Fruit fly (Drosophila melanogaster) whole organism, adult: ENCODE measurements around the gene COX6B.

Source experiments
- CG11617 ChIP-seq: fragments of 200-800 bp; sonication (Bioruptor generic); optimal IDR thresholded peaks from 2 replicates; lab custom pipeline; 2017; ENCODE audit warnings: mild to moderate bottlenecking, missing biosample characterization, missing genetic modification reagents, missing genetic modification characterization
- CG12768 ChIP-seq: fragments of 200-800 bp; sonication (Bioruptor generic); optimal IDR thresholded peaks from 2 replicates; lab custom pipeline; 2017; ENCODE audit warnings: missing biosample characterization, missing genetic modification characterization, mild to moderate bottlenecking, moderate library complexity, missing genetic modification reagents
- CG14711 ChIP-seq: fragments of 200-800 bp; sonication (Bioruptor generic); optimal IDR thresholded peaks from 2 replicates; lab custom pipeline; 2018; ENCODE audit warnings: missing biosample characterization, mild to moderate bottlenecking, missing genetic modification characterization, moderate library complexity
- CG1620 ChIP-seq: fragments of 200-800 bp; sonication (Bioruptor generic); optimal IDR thresholded peaks from 2 replicates; lab custom pipeline; 2016; ENCODE audit warnings: missing biosample characterization, missing genetic modification characterization
- CG33017 ChIP-seq: fragments of 200-800 bp; sonication (Bioruptor generic); optimal IDR thresholded peaks from 2 replicates; lab custom pipeline; 2018; ENCODE audit warnings: missing biosample characterization, mild to moderate bottlenecking, missing genetic modification characterization, moderate library complexity
- CG5204 ChIP-seq: fragments of 200-800 bp; sonication (Bioruptor generic); optimal IDR thresholded peaks from 2 replicates; lab custom pipeline; 2016; ENCODE audit warnings: missing biosample characterization, missing genetic modification characterization
- CG7045 ChIP-seq: fragments of 200-800 bp; sonication (Bioruptor generic); optimal IDR thresholded peaks from 2 replicates; lab custom pipeline; 2017; ENCODE audit warnings: missing biosample characterization, mild to moderate bottlenecking, missing genetic modification characterization
- CG7101 ChIP-seq: fragments of 200-800 bp; sonication (Bioruptor generic); optimal IDR thresholded peaks from 2 replicates; lab custom pipeline; 2018; ENCODE audit warnings: missing biosample characterization, mild to moderate bottlenecking, missing genetic modification characterization, moderate library complexity
- Clk ChIP-seq: fragments of 200-800 bp; sonication (Bioruptor generic); optimal IDR thresholded peaks from 2 replicates; lab custom pipeline; 2017; ENCODE audit warnings: missing biosample characterization, missing genetic modification characterization
- Crg-1 ChIP-seq: fragments of 200-800 bp; sonication (Bioruptor generic); optimal IDR thresholded peaks from 2 replicates; lab custom pipeline; 2016; ENCODE audit warnings: missing biosample characterization, missing genetic modification characterization
- Hr96 ChIP-seq: fragments of 200-800 bp; sonication (Bioruptor generic); optimal IDR thresholded peaks from 2 replicates; lab custom pipeline; 2016; ENCODE audit warnings: missing biosample characterization, missing genetic modification characterization
- Mnt ChIP-seq: fragments of 200-800 bp; sonication (Bioruptor generic); optimal IDR thresholded peaks from 2 replicates; lab custom pipeline; 2016; ENCODE audit warnings: missing biosample characterization, mild to moderate bottlenecking, missing genetic modification characterization
- bab1 ChIP-seq: fragments of 200-800 bp; sonication (Bioruptor generic); optimal IDR thresholded peaks from 3 replicates; lab custom pipeline; 2019; ENCODE audit warnings: missing biosample characterization, mild to moderate bottlenecking, missing genetic modification characterization, moderate library complexity
- cic ChIP-seq: fragments of 200-800 bp; sonication (Bioruptor generic); optimal IDR thresholded peaks from 2 replicates; lab custom pipeline; 2017; ENCODE audit warnings: missing biosample characterization, mild to moderate bottlenecking, missing genetic modification characterization, moderate library complexity
- cnc ChIP-seq, 2 experiments: fragments of >200 bp; optimal IDR thresholded peaks; 2 replicates each; lab custom pipeline; 2017
- kay ChIP-seq: fragments of 200-800 bp; sonication (Bioruptor generic); peaks from one replicate; lab custom pipeline; 2016; ENCODE audit warnings: missing biosample characterization, missing genetic modification characterization, borderline replicate concordance
- ovo ChIP-seq: fragments of 200-800 bp; sonication (Bioruptor generic); optimal IDR thresholded peaks from 2 replicates; lab custom pipeline; 2016; ENCODE audit warnings: missing biosample characterization, missing genetic modification characterization
- pad ChIP-seq: fragments of 200-800 bp; sonication (Bioruptor generic); optimal IDR thresholded peaks from 3 replicates; lab custom pipeline; 2017; ENCODE audit warnings: missing biosample characterization, missing genetic modification characterization, mild to moderate bottlenecking, moderate library complexity, missing genetic modification reagents
- tj ChIP-seq: fragments of 200-800 bp; sonication (Bioruptor generic); optimal IDR thresholded peaks from 3 replicates; lab custom pipeline; 2017; ENCODE audit warnings: missing biosample characterization, mild to moderate bottlenecking, missing genetic modification characterization, moderate library complexity
- toe ChIP-seq: fragments of 200-800 bp; sonication (Bioruptor generic); optimal IDR thresholded peaks from 2 replicates; lab custom pipeline; 2016; ENCODE audit warnings: missing biosample characterization, missing genetic modification characterization

COX6B gene

dm6 chrX:19772002-19772622 lies 28.0 kb upstream of the COX6B start:
- TF ChIP-seq Clk (GFP tag; lab: Kevin White, UChicago) (no peak), CG5204 (no peak), pad (GFP tag; lab: Kevin White, UChicago) (no peak), CG33017 (tag; lab: Kevin White, UChicago) (no peak), bab1 (GFP tag; lab: Kevin White, UChicago) (no peak), Hr96 (GFP tag; lab: Kevin White, UChicago) (no peak), CG14711 (tag; lab: Kevin White, UChicago) (no peak), kay (GFP tag; lab: Kevin White, UChicago) (no peak), CG7101 (no peak), cic (GFP tag; lab: Kevin White, UChicago) (no peak), CG11617 (GFP tag; lab: Kevin White, UChicago) (no peak), toe (GFP tag; lab: Kevin White, UChicago) (no peak), tj (GFP tag; lab: Kevin White, UChicago) (no peak), Crg-1 (no peak), cnc (optimal IDR thresholded peaks at IDR 0.05; lab: Kevin White, UChicago) (no peak), CG7045 (no peak), CG12768 (no peak)

- no peak for TF ChIP-seq tj (GFP tag; lab: Kevin White, UChicago)
- TF ChIP-seq Clk (GFP tag; lab: Kevin White, UChicago), result no peak
- TF ChIP-seq CG5204, result no peak
- no peak for TF ChIP-seq pad (GFP tag; lab: Kevin White, UChicago)
- no peak for TF ChIP-seq Hr96 (GFP tag; lab: Kevin White, UChicago)
- no peak for TF ChIP-seq kay (GFP tag; lab: Kevin White, UChicago)
- TF ChIP-seq CG33017 (tag; lab: Kevin White, UChicago), result no peak
- no peak for TF ChIP-seq CG7045
- TF ChIP-seq CG12768, result no peak
- TF ChIP-seq toe (GFP tag; lab: Kevin White, UChicago), result no peak
- TF ChIP-seq CG14711 (tag; lab: Kevin White, UChicago), result no peak
- no peak for TF ChIP-seq cnc (optimal IDR thresholded peaks at IDR 0.05; lab: Kevin White, UChicago)
- no peak for TF ChIP-seq Crg-1
- no peak for TF ChIP-seq ovo
- no peak for TF ChIP-seq CG11617 (GFP tag; lab: Kevin White, UChicago)
Observed at dm6 chrX:19769821-19770519, 25.8 kb upstream of the COX6B start.

dm6 chrX:19765490-19766212 lies 21.5 kb upstream of the COX6B start:
- TF ChIP-seq CG5204, result no peak
- TF ChIP-seq toe (GFP tag; lab: Kevin White, UChicago), result no peak
- no peak for TF ChIP-seq CG11617 (GFP tag; lab: Kevin White, UChicago)
- TF ChIP-seq CG7101, result no peak
- TF ChIP-seq tj (GFP tag; lab: Kevin White, UChicago), result no peak
- TF ChIP-seq cic (GFP tag; lab: Kevin White, UChicago), result no peak
- TF ChIP-seq pad (GFP tag; lab: Kevin White, UChicago), result no peak
- no peak for TF ChIP-seq cnc (optimal IDR thresholded peaks at IDR 0.05; lab: Kevin White, UChicago)
- no peak for TF ChIP-seq Crg-1
- TF ChIP-seq CG12768, result no peak
- TF ChIP-seq Clk (GFP tag; lab: Kevin White, UChicago), result no peak
- no peak for TF ChIP-seq CG33017 (tag; lab: Kevin White, UChicago)
- no peak for TF ChIP-seq CG1620
- no peak for TF ChIP-seq CG7045
- no peak for TF ChIP-seq kay (GFP tag; lab: Kevin White, UChicago)
- no peak for TF ChIP-seq Mnt (GFP tag; lab: Kevin White, UChicago)

- TF ChIP-seq Mnt (GFP tag; lab: Kevin White, UChicago), result no peak
- TF ChIP-seq kay (GFP tag; lab: Kevin White, UChicago), result no peak
- no peak for TF ChIP-seq CG11617 (GFP tag; lab: Kevin White, UChicago)
- TF ChIP-seq cic (GFP tag; lab: Kevin White, UChicago), result no peak
- no peak for TF ChIP-seq CG5204
- TF ChIP-seq CG7101, result no peak
Observed at dm6 chrX:19764824-19765489, 20.8 kb upstream of the COX6B start, which contains the start of gene CG12702. CG12702 (minus strand) TSS chrX:19764874.

- TF ChIP-seq Crg-1 (no peak), kay (GFP tag; lab: Kevin White, UChicago) (no peak), toe (GFP tag; lab: Kevin White, UChicago) (no peak), CG7101 (no peak), cic (GFP tag; lab: Kevin White, UChicago) (no peak), CG7045 (no peak), Hr96 (GFP tag; lab: Kevin White, UChicago) (no peak)
Observed at dm6 chrX:19763440-19764002, 19.4 kb upstream of the COX6B start.
